Worm (Caenorhabditis elegans): ENCODE data around the gene lact-8.

DNA sequence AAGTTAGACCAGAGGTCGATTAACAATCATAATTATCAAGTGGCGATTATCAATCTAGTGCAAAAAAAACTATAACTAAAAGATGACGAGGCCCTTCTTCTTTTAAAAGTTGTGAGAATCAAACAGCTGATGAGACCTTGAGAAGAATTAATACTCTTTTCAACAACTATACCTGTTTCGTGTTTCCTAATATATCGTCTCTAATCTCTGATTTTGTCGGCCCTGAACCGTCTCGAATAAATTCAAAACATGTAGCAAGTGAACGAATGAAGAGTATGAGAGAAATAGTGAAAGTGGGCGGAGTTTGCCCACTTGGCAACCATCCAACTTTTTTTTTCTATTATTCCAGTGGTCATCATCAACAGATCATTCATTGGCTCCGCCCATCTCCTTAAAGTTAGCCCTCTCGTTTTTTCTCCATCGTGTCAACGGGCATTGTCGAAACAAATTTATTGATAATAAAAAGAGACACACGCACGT is 5.8 kb downstream of the lact-8 start, which contains the start of gene Y42A5A.1:
- TF ChIP-seq hnd-1 (tag; optimal IDR thresholded peaks at IDR 0.05) (no peak), flt-1 (GFP tag; IDR thresholded peaks at IDR 0.05) (no peak), sea-1 (GFP tag; conservative IDR thresholded peaks at IDR 0.05) (no peak), tbx-37 (GFP tag; conservative IDR thresholded peaks at IDR 0.05) (no peak), hmbx-1 (tag; optimal IDR thresholded peaks at IDR 0.05) (no peak), B0310.2 (tag; optimal IDR thresholded peaks at IDR 0.05) (no peak), hmg-4 (GFP tag; optimal IDR thresholded peaks at IDR 0.05) (no peak), ama-1 (optimal IDR thresholded peaks at IDR 0.05) (no peak), ceh-36 (tag; optimal IDR thresholded peaks at IDR 0.05) (no peak), scrt-1 (GFP tag; IDR thresholded peaks at IDR 0.05) (no peak), ets-7 (tag; optimal IDR thresholded peaks at IDR 0.05) (no peak)

Measured in whole organism, early embryonic.